Worm (Caenorhabditis elegans): ENCODE data around the gene srv-34.

srv-34 gene

ce11 chrV:16401519-16401918, 26.9 kb upstream of the srv-34 start, which contains the start of gene F13A7.14 (continued):
- peak; percentile 77 for TF ChIP-seq nhr-102 (tag; optimal IDR thresholded peaks at IDR 0.05)
- peak; percentile 75 for TF ChIP-seq dmd-6 (GFP tag; IDR thresholded peaks at IDR 0.05)
- TF ChIP-seq zfp-2 (tag; optimal IDR thresholded peaks at IDR 0.05) = no peak
- no peak for TF ChIP-seq fos-1 (tag; optimal IDR thresholded peaks at IDR 0.05)
- TF ChIP-seq cey-2 (tag; optimal IDR thresholded peaks at IDR 0.05; ENCODE audit: borderline replicate concordance, insufficient read depth) = no peak
- TF ChIP-seq attf-4 (tag; optimal IDR thresholded peaks at IDR 0.05) = no peak
- TF ChIP-seq madf-9 (GFP tag; conservative IDR thresholded peaks at IDR 0.05) = peak; percentile 71

- TF ChIP-seq nhr-77 (tag; optimal IDR thresholded peaks at IDR 0.05) (no peak), unc-62 (GFP tag; optimal IDR thresholded peaks at IDR 0.05 in 1 of 2) (peak in 1 of 2 experiments; percentile 52), unc-62 (tag; optimal IDR thresholded peaks at IDR 0.05) (no peak)
These were observed 24.8 kb upstream of the srv-34 start, which contains the start of gene sre-36 for ce11 chrV:16399388-16399787. TSS of gene sre-36 (plus strand) at chrV:16399688.

- TF ChIP-seq pha-4 (GFP tag; IDR thresholded peaks at IDR 0.05) (no peak), pha-4 (tag; optimal IDR thresholded peaks at IDR 0.05) (no peak), zip-2 (tag; optimal IDR thresholded peaks at IDR 0.05) (no peak), hif-1 (tag; optimal IDR thresholded peaks at IDR 0.05) (no peak), hmg-1.1 (GFP tag; IDR thresholded peaks at IDR 0.05) (no peak), tag-97 (GFP tag; IDR thresholded peaks at IDR 0.05) (no peak)
These were observed 21.2 kb upstream of the srv-34 start, which contains the start of gene F13A7.12 for ce11 chrV:16395739-16396138. TSS of gene F13A7.12 (plus strand) at chrV:16396039.

- TF ChIP-seq ztf-7 (tag; optimal IDR thresholded peaks at IDR 0.05) (peak; percentile 97), mdl-1 (tag; optimal IDR thresholded peaks at IDR 0.05) (peak in 1 of 2 experiments; percentile 4), hlh-11 (tag; optimal IDR thresholded peaks at IDR 0.05) (peak; percentile 49), nhr-28 (tag; optimal IDR thresholded peaks at IDR 0.05) (peak; percentile 66), unc-39 (tag; optimal IDR thresholded peaks at IDR 0.05) (no peak), T26A8.4 (GFP tag; IDR thresholded peaks at IDR 0.05) (no peak), vab-7 (GFP tag; IDR thresholded peaks at IDR 0.05) (no peak), dmd-6 (GFP tag; IDR thresholded peaks at IDR 0.05) (peak; percentile 83), nhr-48 (tag; optimal IDR thresholded peaks at IDR 0.05) (peak; percentile 32), gei-8 (GFP tag; optimal IDR thresholded peaks at IDR 0.05) (no peak), pqm-1 (tag; optimal IDR thresholded peaks at IDR 0.05) (peak; percentile 51), aha-1 (tag) (peak; percentile 14), dve-1 (tag; optimal IDR thresholded peaks at IDR 0.05; ENCODE audit: insufficient read depth) (peak; percentile 83), nhr-102 (tag; optimal IDR thresholded peaks at IDR 0.05) (peak; percentile 57), nhr-77 (tag; optimal IDR thresholded peaks at IDR 0.05) (peak; percentile 44), ceh-20 (GFP tag; IDR thresholded peaks at IDR 0.05) (0 out of 2 replicates have a peak, but pooled peaks have one; percentile 14), F44E2.7 (GFP tag; IDR thresholded peaks at IDR 0.05) (no peak), unc-130 (GFP tag; optimal IDR thresholded peaks at IDR 0.05) (no peak), zip-2 (tag; optimal IDR thresholded peaks at IDR 0.05) (peak; percentile 99), daf-16 (GFP tag; optimal IDR thresholded peaks at IDR 0.05) (peak in 1 of 2 experiments; percentile 7), daf-16 (tag; optimal IDR thresholded peaks at IDR 0.05) (peak; percentile 89), fkh-10 (GFP tag; optimal IDR thresholded peaks at IDR 0.05) (no peak)
These were observed 20.6 kb upstream of the srv-34 start, which contains the start of gene F13A7.11 for ce11 chrV:16395131-16395530. TSS of gene F13A7.11 (minus strand) at chrV:16395304.

ce11 chrV:16393728-16394127, 19.2 kb upstream of the srv-34 start, which contains the start of gene srd-63:
TSS of gene srd-63 (minus strand) at chrV:16393828.
- TF ChIP-seq Y48G9A.11 (GFP tag; IDR thresholded peaks at IDR 0.05) (no peak), ZK337.2 (GFP tag; IDR thresholded peaks at IDR 0.05) (no peak), dve-1 (tag; optimal IDR thresholded peaks at IDR 0.05; ENCODE audit: insufficient read depth) (no peak), lin-38 (GFP tag; IDR thresholded peaks at IDR 0.05) (no peak), F49E8.2 (tag; optimal IDR thresholded peaks at IDR 0.05; ENCODE audit: borderline replicate concordance) (no peak), ama-1 (optimal IDR thresholded peaks at IDR 0.05) (no peak), ztf-7 (tag; optimal IDR thresholded peaks at IDR 0.05) (no peak), lin-29 (GFP tag; IDR thresholded peaks at IDR 0.05) (no peak), zag-1 (tag; optimal IDR thresholded peaks at IDR 0.05) (no peak), hlh-11 (tag; optimal IDR thresholded peaks at IDR 0.05) (no peak), ztf-11 (tag; optimal IDR thresholded peaks at IDR 0.05) (no peak), ces-1 (GFP tag; optimal IDR thresholded peaks at IDR 0.05) (no peak), mdt-29 (GFP tag; IDR thresholded peaks at IDR 0.05) (no peak), lin-15B (tag; optimal IDR thresholded peaks at IDR 0.05) (no peak), hif-1 (tag; optimal IDR thresholded peaks at IDR 0.05) (no peak), aha-1 (tag) (no peak), lim-7 (GFP tag; IDR thresholded peaks at IDR 0.05) (no peak), nhr-77 (tag; optimal IDR thresholded peaks at IDR 0.05) (no peak), vab-7 (GFP tag; IDR thresholded peaks at IDR 0.05) (no peak)
